Worm (Caenorhabditis elegans) whole organism, L4 larva: ENCODE data around the gene anmt-1.
A peak's percentile ranks its signal among the peaks of the same experiment; 100 is the strongest.

Source experiments
- T20F7.1 ChIP-seq: fragments of 200-800 bp; sonication (Bioruptor generic); optimal IDR thresholded peaks from 2 replicates; lab custom pipeline; 2018; ENCODE audit warnings: mild to moderate bottlenecking, missing genetic modification characterization, missing compliant biosample characterization
- ama-1 ChIP-seq: fragments of 150-350 bp; optimal IDR thresholded peaks from 2 replicates; lab custom pipeline; 2014; ENCODE audit warnings: inconsistent platforms, mixed read lengths
- ceh-82 ChIP-seq: sonication (generic microtip); optimal IDR thresholded peaks from 2 replicates; lab custom pipeline; 2017; ENCODE audit warnings: missing biosample characterization, missing genetic modification characterization
- madf-9 ChIP-seq: fragments of 200-800 bp; sonication (Bioruptor generic); conservative IDR thresholded peaks from 2 replicates; pipeline ENCODE4 v1.3.6; 2022; ENCODE audit warnings: missing genetic modification reagents, missing genetic modification characterization, missing compliant biosample characterization
- mdl-1 ChIP-seq, 2 experiments: fragments of 150-350 bp in 1 of 2; sonication (generic microtip) in 1 of 2; optimal IDR thresholded peaks; 2 replicates each; lab custom pipeline; 2014 to 2017; ENCODE audit warnings: missing biosample characterization in 2 of 2, missing genetic modification characterization in 2 of 2
- mdt-29 ChIP-seq: fragments of 200-800 bp; sonication (Bioruptor generic); IDR thresholded peaks from 2 replicates; pipeline ENCODE4 v1.3.6; 2022; ENCODE audit warnings: missing genetic modification reagents, missing genetic modification characterization, missing compliant biosample characterization
- nhr-10 ChIP-seq: fragments of 150-350 bp; optimal IDR thresholded peaks from 2 replicates; lab custom pipeline; 2014; ENCODE audit warnings: missing biosample characterization, missing genetic modification characterization
- nhr-25 ChIP-seq: sonication (generic microtip); optimal IDR thresholded peaks from 2 replicates; lab custom pipeline; 2017; ENCODE audit warnings: missing genetic modification characterization, mild to moderate bottlenecking, missing compliant biosample characterization, antibody characterized with exemption, moderate library complexity, borderline replicate concordance; ENCODE audit not compliant: insufficient read depth
- nhr-76 ChIP-seq: fragments of 150-350 bp; optimal IDR thresholded peaks from 2 replicates; lab custom pipeline; 2014; ENCODE audit warnings: missing biosample characterization, missing genetic modification characterization
- pqm-1 ChIP-seq: sonication (generic microtip); optimal IDR thresholded peaks from 2 replicates; lab custom pipeline; 2017; ENCODE audit warnings: missing biosample characterization, missing genetic modification characterization
- skn-1 ChIP-seq: fragments of 150-350 bp; optimal IDR thresholded peaks from 2 replicates; lab custom pipeline; 2014; ENCODE audit warnings: missing biosample characterization, missing genetic modification characterization
- zag-1 ChIP-seq: fragments of 150-350 bp; optimal IDR thresholded peaks from 2 replicates; lab custom pipeline; 2014; ENCODE audit warnings: missing biosample characterization, missing genetic modification characterization
- zfp-3 ChIP-seq: fragments of 200-800 bp; sonication (Bioruptor generic); conservative IDR thresholded peaks from 2 replicates; pipeline ENCODE4 v1.3.6; 2022; ENCODE audit warnings: missing genetic modification reagents, missing genetic modification characterization, missing compliant biosample characterization

- TF ChIP-seq mdt-29 (GFP tag; lab: Robert Waterston, UW) = no peak
- TF ChIP-seq nhr-10 (tag; lab: Kevin White, UChicago) = no peak
- no peak for TF ChIP-seq zag-1
- TF ChIP-seq nhr-25 (tag; lab: Kevin White, UChicago) = no peak
- no peak for TF ChIP-seq skn-1 (tag; lab: Kevin White, UChicago)
- TF ChIP-seq nhr-76 (tag; lab: Kevin White, UChicago) = no peak
- no peak for TF ChIP-seq pqm-1
- TF ChIP-seq zfp-3 (GFP tag; lab: Robert Waterston, UW) = no peak
- TF ChIP-seq T20F7.1 (GFP tag; lab: Kevin White, UChicago) = peak; percentile 52
- peak in 1 of 2 experiments; percentile 69 for TF ChIP-seq mdl-1 (tag; optimal IDR thresholded peaks at IDR 0.05; lab: Kevin White, UChicago)
- TF ChIP-seq ama-1 (lab: Kevin White, UChicago) = no peak
- no peak for TF ChIP-seq madf-9 (GFP tag; lab: Robert Waterston, UW)
- no peak for TF ChIP-seq ceh-82 (tag; lab: Kevin White, UChicago)
Measured at ce11 chrIII:8689655-8690054, 5.0 kb downstream of the anmt-1 start, which contains the start of gene B0303.4.
